Fruit fly (Drosophila melanogaster): ENCODE measurements around the gene Wdr24.
A peak's percentile ranks its signal among the peaks of the same experiment; 100 is the strongest.

Wdr24 gene

DNA sequence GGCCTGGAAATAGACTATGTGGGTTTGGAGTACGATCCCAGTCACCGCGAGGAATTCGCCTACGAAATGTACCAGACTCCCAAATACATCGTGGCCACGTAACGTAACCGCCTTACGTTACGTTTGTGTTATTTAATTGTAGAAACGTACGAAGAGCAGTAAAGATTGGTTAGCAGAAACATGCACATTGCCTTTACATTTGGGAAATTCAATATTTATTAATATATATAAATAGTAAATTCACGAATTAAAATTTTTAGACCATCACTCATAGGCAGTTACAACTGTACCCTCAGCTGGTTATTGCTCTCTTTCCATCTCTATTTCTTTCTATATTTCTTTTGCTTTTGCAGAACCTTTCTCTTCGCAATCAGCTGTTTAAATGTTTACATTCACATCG lies 7.0 kb downstream of the Wdr24 start, which contains the start of gene Gnpnat (continued):
- TF ChIP-seq grau (tag; optimal IDR thresholded peaks at IDR 0.05) (peak; percentile 96), CG13894 (tag; optimal IDR thresholded peaks at IDR 0.05) (peak; percentile 26), CG10147 (GFP tag; optimal IDR thresholded peaks at IDR 0.05) (peak; percentile 41), CG33557 (GFP tag; optimal IDR thresholded peaks at IDR 0.05) (peak; percentile 1), CG17829 (tag; optimal IDR thresholded peaks at IDR 0.05) (peak; percentile 62), C15 (GFP tag; IDR thresholded peaks at IDR 0.05) (no peak), br (optimal IDR thresholded peaks at IDR 0.05) (no peak), vnd (GFP tag; IDR thresholded peaks at IDR 0.05; ENCODE audit: partially characterized antibody) (no peak), CG7786 (GFP tag; optimal IDR thresholded peaks at IDR 0.05) (no peak), Eip74EF (GFP tag; optimal IDR thresholded peaks at IDR 0.05) (peak in 1 of 2 experiments; percentile 25), CG9727 (GFP tag; optimal IDR thresholded peaks at IDR 0.05) (peak; percentile 60), CG10209 (GFP tag; optimal IDR thresholded peaks at IDR 0.05) (peak; percentile 45), ATbp (GFP tag; optimal IDR thresholded peaks at IDR 0.05) (peak; percentile 53), cwo (GFP tag; optimal IDR thresholded peaks at IDR 0.05) (peak; percentile 36), CG12769 (tag; optimal IDR thresholded peaks at IDR 0.05) (peak; percentile 21), lbe (GFP tag; optimal IDR thresholded peaks at IDR 0.05) (peak; percentile 34), CG17361 (GFP tag; IDR thresholded peaks at IDR 0.05) (no peak), CG2199 (GFP tag; IDR thresholded peaks at IDR 0.05) (no peak), CG6254 (GFP tag; optimal IDR thresholded peaks at IDR 0.05) (peak; percentile 57), lab (GFP tag; optimal IDR thresholded peaks at IDR 0.05) (peak; percentile 77), crc (GFP tag; optimal IDR thresholded peaks at IDR 0.05) (no peak), wdn (GFP tag; IDR thresholded peaks at IDR 0.05) (no peak), sob (GFP tag; IDR thresholded peaks at IDR 0.05) (no peak), CG6854 (GFP tag; optimal IDR thresholded peaks at IDR 0.05) (peak; percentile 29), CG17568 (GFP tag; optimal IDR thresholded peaks at IDR 0.05) (no peak), Xbp1 (GFP tag; optimal IDR thresholded peaks at IDR 0.05) (peak; percentile 40), CG17186 (GFP tag; optimal IDR thresholded peaks at IDR 0.05) (no peak), D19B (GFP tag; optimal IDR thresholded peaks at IDR 0.05) (no peak), Camta (GFP tag; optimal IDR thresholded peaks at IDR 0.05) (no peak), Oaz (GFP tag; IDR thresholded peaks at IDR 0.05) (no peak), jumu (GFP tag; optimal IDR thresholded peaks at IDR 0.05) (peak; percentile 12), ci (GFP tag; IDR thresholded peaks at IDR 0.05) (no peak), CG2116 (GFP tag; optimal IDR thresholded peaks at IDR 0.05) (peak; percentile 4), cas (GFP tag; IDR thresholded peaks at IDR 0.05) (no peak), CG15514 (GFP tag; optimal IDR thresholded peaks at IDR 0.05) (peak; percentile 37), CG4424 (GFP tag; optimal IDR thresholded peaks at IDR 0.05) (peak; percentile 37), ham (GFP tag; IDR thresholded peaks at IDR 0.05) (no peak), zfh2 (GFP tag; optimal IDR thresholded peaks at IDR 0.05) (no peak), disco-r (GFP tag; optimal IDR thresholded peaks at IDR 0.05) (no peak), CG4328 (GFP tag; optimal IDR thresholded peaks at IDR 0.05) (no peak), Dip3 (GFP tag; optimal IDR thresholded peaks at IDR 0.05) (no peak), CG2712 (tag; optimal IDR thresholded peaks at IDR 0.05) (peak; percentile 69), caup (GFP tag; optimal IDR thresholded peaks at IDR 0.05; ENCODE audit: severe bottlenecking) (peak; percentile 48), CG8924 (tag; optimal IDR thresholded peaks at IDR 0.05) (peak; percentile 57), gem (tag; optimal IDR thresholded peaks at IDR 0.05) (peak; percentile 83), CG9817 (tag; optimal IDR thresholded peaks at IDR 0.05) (peak; percentile 46), ap (GFP tag; IDR thresholded peaks at IDR 0.05) (no peak), Hr51 (GFP tag; optimal IDR thresholded peaks at IDR 0.05) (peak in 1 of 2 experiments; percentile 57), bcd (GFP tag; optimal IDR thresholded peaks at IDR 0.05) (peak; percentile 46), wor (GFP tag; IDR thresholded peaks at IDR 0.05) (no peak)
